Worm (Caenorhabditis elegans) whole organism, L4 larva: ENCODE data around the gene F43C11.7.

ENCODE experiments used
- egl-43 ChIP-seq: fragments of 200-800 bp; sonication (Bioruptor generic); IDR thresholded peaks from 2 replicates; pipeline ENCODE4 v1.3.6; 2022; ENCODE audit warnings: missing genetic modification reagents, missing genetic modification characterization, missing compliant biosample characterization
- zip-11 ChIP-seq: fragments of 200-800 bp; sonication (Bioruptor generic); IDR thresholded peaks from 2 replicates; pipeline ENCODE4 v1.3.6; 2022; ENCODE audit warnings: missing genetic modification characterization, missing compliant biosample characterization

ce11 chrII:2378465-2379009 lies 42.8 kb downstream of the F43C11.7 start:
- TF ChIP-seq egl-43 (no peak), zip-11 (no peak)
